Worm (Caenorhabditis elegans): ENCODE results near the gene str-143.

ce11 chrV:8098239-8098638 is 28.7 kb upstream of the str-143 start, which contains the start of gene str-145:
- TF ChIP-seq tbx-2 (tag; optimal IDR thresholded peaks at IDR 0.05) (no peak), pag-3 (tag; optimal IDR thresholded peaks at IDR 0.05; ENCODE audit: borderline replicate concordance) (no peak), fkh-10 (GFP tag; optimal IDR thresholded peaks at IDR 0.05) (no peak), elt-2 (tag; optimal IDR thresholded peaks at IDR 0.05) (no peak), nfya-1 (tag; optimal IDR thresholded peaks at IDR 0.05) (no peak), unc-86 (tag; optimal IDR thresholded peaks at IDR 0.05) (no peak), ceh-2 (tag; optimal IDR thresholded peaks at IDR 0.05) (no peak), pqm-1 (tag; optimal IDR thresholded peaks at IDR 0.05) (no peak), dve-1 (tag; optimal IDR thresholded peaks at IDR 0.05) (no peak), unc-42 (tag; optimal IDR thresholded peaks at IDR 0.05) (no peak), tbx-7 (tag; optimal IDR thresholded peaks at IDR 0.05) (no peak), pha-4 (tag; optimal IDR thresholded peaks at IDR 0.05) (no peak)

Measured in whole organism, late embryonic.